Fruit fly (Drosophila melanogaster): Measurements from ENCODE around the gene CG42537.

The CG42537 gene

dm6 chr3R:6414439-6415344 is 37.1 kb downstream of the CG42537 start (continued):
- TF ChIP-seq CG1792 (GFP tag; optimal IDR thresholded peaks at IDR 0.05) (no peak), nerfin-2 (GFP tag; IDR thresholded peaks at IDR 0.05; ENCODE audit: partially characterized antibody) (0 out of 2 replicates have a peak, but pooled peaks have one; percentile 26), Hr51 (GFP tag; optimal IDR thresholded peaks at IDR 0.05) (peak in 1 of 2 experiments; percentile 62), ase (GFP tag; IDR thresholded peaks at IDR 0.05) (no peak), sr (GFP tag; IDR thresholded peaks at IDR 0.05) (peak; percentile 44; the same call in 1 of the 3 replicates), caup (GFP tag; optimal IDR thresholded peaks at IDR 0.05; ENCODE audit: severe bottlenecking) (peak; percentile 36), salm (tag; optimal IDR thresholded peaks at IDR 0.05) (no peak), ac (GFP tag; optimal IDR thresholded peaks at IDR 0.05) (no peak), ewg (GFP tag; optimal IDR thresholded peaks at IDR 0.05) (no peak), CG10979 (tag; optimal IDR thresholded peaks at IDR 0.05) (peak; percentile 30), ara (GFP tag; IDR thresholded peaks at IDR 0.05) (no peak), CG15269 (tag; optimal IDR thresholded peaks at IDR 0.05) (peak; percentile 55), CG15073 (GFP tag; optimal IDR thresholded peaks at IDR 0.05) (no peak), CG7556 (GFP tag; optimal IDR thresholded peaks at IDR 0.05) (peak; percentile 76), vvl (GFP tag; IDR thresholded peaks at IDR 0.05) (peak; percentile 35; the same call in 1 of the 2 replicates), CG17361 (GFP tag; IDR thresholded peaks at IDR 0.05) (peak; percentile 74), CG8290 (GFP tag; optimal IDR thresholded peaks at IDR 0.05) (no peak), CG8290 (tag; optimal IDR thresholded peaks at IDR 0.05) (peak in 1 of 2 experiments; percentile 28), CG11560 (tag; IDR thresholded peaks at IDR 0.05) (no peak), ci (GFP tag; IDR thresholded peaks at IDR 0.05) (peak; percentile 76), fd96Cb (tag; optimal IDR thresholded peaks at IDR 0.05) (peak; percentile 3), tin (GFP tag; optimal IDR thresholded peaks at IDR 0.05) (peak; percentile 22), CG9727 (GFP tag; optimal IDR thresholded peaks at IDR 0.05) (peak; percentile 55), wor (GFP tag; IDR thresholded peaks at IDR 0.05) (no peak), CG2199 (GFP tag; IDR thresholded peaks at IDR 0.05) (0 out of 3 replicates have a peak, but pooled peaks have one; percentile 68), lilli (GFP tag; optimal IDR thresholded peaks at IDR 0.05) (peak; percentile 6), pita (GFP tag; optimal IDR thresholded peaks at IDR 0.05) (no peak), Taf1 (GFP tag; IDR thresholded peaks at IDR 0.05) (no peak), PHDP (tag; optimal IDR thresholded peaks at IDR 0.05) (peak; percentile 45), CG7357 (GFP tag; IDR thresholded peaks at IDR 0.05) (no peak), crol (GFP tag; IDR thresholded peaks at IDR 0.05) (peak; percentile 98), bcd (GFP tag; optimal IDR thresholded peaks at IDR 0.05) (peak; percentile 21), Poxn (GFP tag; IDR thresholded peaks at IDR 0.05) (no peak), lmd (GFP tag; IDR thresholded peaks at IDR 0.05) (0 out of 2 replicates have a peak, but pooled peaks have one; percentile 33), Dbx (GFP tag; IDR thresholded peaks at IDR 0.05) (no peak), CG12659 (GFP tag; optimal IDR thresholded peaks at IDR 0.05) (peak; percentile 37), CG7987 (GFP tag; optimal IDR thresholded peaks at IDR 0.05) (peak; percentile 21), Asciz (GFP tag; optimal IDR thresholded peaks at IDR 0.05) (peak; percentile 34), maf-S (GFP tag; optimal IDR thresholded peaks at IDR 0.05) (no peak), Scr (GFP tag; IDR thresholded peaks at IDR 0.05; ENCODE audit: partially characterized antibody) (no peak), CG8388 (GFP tag; optimal IDR thresholded peaks at IDR 0.05) (peak; percentile 21), CG32772 (GFP tag; IDR thresholded peaks at IDR 0.05) (0 out of 2 replicates have a peak, but pooled peaks have one; percentile 14), CG10654 (GFP tag; optimal IDR thresholded peaks at IDR 0.05) (no peak), tgo (GFP tag; IDR thresholded peaks at IDR 0.05) (peak; percentile 16; the same call in 1 of the 3 replicates), ranshi (GFP tag; IDR thresholded peaks at IDR 0.05) (0 out of 2 replicates have a peak, but pooled peaks have one; percentile 5), zf30C (GFP tag; optimal IDR thresholded peaks at IDR 0.05) (no peak), CG7963 (GFP tag; IDR thresholded peaks at IDR 0.05; ENCODE audit: partially characterized antibody) (no peak), CG8359 (GFP tag; optimal IDR thresholded peaks at IDR 0.05; ENCODE audit: borderline replicate concordance) (peak; percentile 1)

Data from whole organism, embryonic.